Fruit fly (Drosophila melanogaster) whole organism, prepupa: Measurements from ENCODE around the gene Rbp9.

Experiments used
- Blimp-1 ChIP-seq: fragments of 200-800 bp; sonication (Bioruptor generic); optimal IDR thresholded peaks from 3 replicates; lab custom pipeline; 2017; ENCODE audit warnings: missing biosample characterization, missing genetic modification characterization, mild to moderate bottlenecking, moderate library complexity, missing genetic modification reagents
- CG10669 ChIP-seq: fragments of 200-800 bp; sonication (Bioruptor generic); optimal IDR thresholded peaks from 3 replicates; lab custom pipeline; 2018; ENCODE audit warnings: missing biosample characterization, mild to moderate bottlenecking, missing genetic modification characterization, moderate library complexity
- CG11294 ChIP-seq: fragments of 200-800 bp; sonication (Bioruptor generic); IDR thresholded peaks from 2 replicates; pipeline ENCODE4 v1.3.6; 2022; ENCODE audit warnings: missing biosample characterization, missing genetic modification characterization
- CG11762 ChIP-seq: fragments of 200-800 bp; sonication (Bioruptor generic); optimal IDR thresholded peaks from 3 replicates; lab custom pipeline; 2016; ENCODE audit warnings: missing biosample characterization, missing genetic modification characterization; ENCODE audit not compliant: insufficient read depth
- CG11902 ChIP-seq: fragments of 200-800 bp; sonication (Bioruptor generic); optimal IDR thresholded peaks from 3 replicates; lab custom pipeline; 2016; ENCODE audit warnings: missing biosample characterization, missing genetic modification characterization
- CG15336 ChIP-seq: fragments of 200-800 bp; sonication (Bioruptor generic); IDR thresholded peaks from 2 replicates; pipeline ENCODE4 v1.3.6; 2022; ENCODE audit warnings: missing biosample characterization, missing genetic modification characterization
- CG3032 ChIP-seq: fragments of 200-800 bp; optimal IDR thresholded peaks from 2 replicates; lab custom pipeline; 2019; ENCODE audit warnings: missing biosample characterization, mild to moderate bottlenecking, missing genetic modification characterization, moderate library complexity
- CG31627 ChIP-seq: fragments of 200-800 bp; sonication (Bioruptor generic); optimal IDR thresholded peaks from 3 replicates; lab custom pipeline; 2016; ENCODE audit warnings: missing biosample characterization, missing genetic modification characterization
- CG34406 ChIP-seq: fragments of 200-800 bp; sonication (Bioruptor generic); optimal IDR thresholded peaks from 3 replicates; lab custom pipeline; 2016; ENCODE audit warnings: missing biosample characterization, missing genetic modification characterization
- CG4318 ChIP-seq: fragments of 200-800 bp; sonication (Bioruptor generic); optimal IDR thresholded peaks from 3 replicates; lab custom pipeline; 2017; ENCODE audit warnings: missing biosample characterization, mild to moderate bottlenecking, missing genetic modification characterization
- CG6163 ChIP-seq: fragments of 200-800 bp; sonication (Bioruptor generic); IDR thresholded peaks from 3 replicates; pipeline ENCODE4 v1.3.6; 2022; ENCODE audit warnings: missing biosample characterization, missing genetic modification characterization
- CG6276 ChIP-seq: fragments of 200-800 bp; sonication (Bioruptor generic); optimal IDR thresholded peaks from 2 replicates; lab custom pipeline; 2017; ENCODE audit warnings: missing biosample characterization, mild to moderate bottlenecking, missing genetic modification characterization
- CG6792 ChIP-seq: fragments of 200-800 bp; sonication (Bioruptor generic); optimal IDR thresholded peaks from 3 replicates; lab custom pipeline; 2016; ENCODE audit warnings: missing biosample characterization, missing genetic modification characterization
- CG6808 ChIP-seq: fragments of 200-800 bp; sonication (Bioruptor generic); optimal IDR thresholded peaks from 3 replicates; lab custom pipeline; 2017; ENCODE audit warnings: missing biosample characterization, missing genetic modification characterization, mild to moderate bottlenecking, moderate library complexity, missing genetic modification reagents
- CG6854 ChIP-seq: fragments of 200-800 bp; sonication (Bioruptor generic); optimal IDR thresholded peaks from 2 replicates; lab custom pipeline; 2017; ENCODE audit warnings: missing biosample characterization, mild to moderate bottlenecking, missing genetic modification characterization
- CG7368 ChIP-seq: fragments of 200-800 bp; sonication (Bioruptor generic); optimal IDR thresholded peaks from 3 replicates; lab custom pipeline; 2016; ENCODE audit warnings: missing biosample characterization, missing genetic modification characterization
- CG9139 ChIP-seq: fragments of 200-800 bp; sonication (Bioruptor generic); optimal IDR thresholded peaks from 3 replicates; lab custom pipeline; 2017; ENCODE audit warnings: missing biosample characterization, mild to moderate bottlenecking, missing genetic modification characterization
- Ets21C ChIP-seq: fragments of 200-800 bp; sonication (Bioruptor generic); optimal IDR thresholded peaks from 3 replicates; lab custom pipeline; 2016; ENCODE audit warnings: missing biosample characterization, missing genetic modification characterization
- Gug ChIP-seq: fragments of 200-800 bp; sonication (Bioruptor generic); IDR thresholded peaks from 2 replicates; pipeline ENCODE4 v1.3.6; 2022; ENCODE audit warnings: missing biosample characterization, missing genetic modification characterization
- Hr38 ChIP-seq: sonication (Bioruptor generic); optimal IDR thresholded peaks from 2 replicates; lab custom pipeline; 2016; ENCODE audit warnings: missing biosample characterization, missing genetic modification characterization
- Hr39 ChIP-seq: fragments of 200-800 bp; sonication (Bioruptor generic); optimal IDR thresholded peaks from 2 replicates; lab custom pipeline; 2016; ENCODE audit warnings: missing biosample characterization, missing genetic modification characterization
- Met ChIP-seq: fragments of 200-800 bp; sonication (Bioruptor generic); optimal IDR thresholded peaks from 3 replicates; lab custom pipeline; 2016; ENCODE audit warnings: missing biosample characterization, missing genetic modification characterization
- OdsH ChIP-seq: fragments of 200-800 bp; sonication (Bioruptor generic); optimal IDR thresholded peaks from 3 replicates; lab custom pipeline; 2016; ENCODE audit warnings: missing biosample characterization, missing genetic modification characterization
- Smox ChIP-seq: fragments of 200-800 bp; sonication (Bioruptor generic); optimal IDR thresholded peaks from 3 replicates; lab custom pipeline; 2016; ENCODE audit warnings: missing biosample characterization, missing genetic modification characterization
- Sox14 ChIP-seq: fragments of 200-800 bp; sonication (Bioruptor generic); optimal IDR thresholded peaks from 3 replicates; lab custom pipeline; 2016; ENCODE audit warnings: missing biosample characterization, missing genetic modification characterization
- Sox15 ChIP-seq: fragments of 200-800 bp; sonication (Bioruptor generic); optimal IDR thresholded peaks from 3 replicates; lab custom pipeline; 2016; ENCODE audit warnings: missing biosample characterization, missing genetic modification characterization
- acj6 ChIP-seq: fragments of 200-800 bp; sonication (Bioruptor generic); optimal IDR thresholded peaks from 3 replicates; lab custom pipeline; 2016; ENCODE audit warnings: missing biosample characterization, missing genetic modification characterization
- cyc ChIP-seq: fragments of 200-800 bp; sonication (Bioruptor generic); optimal IDR thresholded peaks from 3 replicates; lab custom pipeline; 2016; ENCODE audit warnings: missing biosample characterization, missing genetic modification characterization
- dac ChIP-seq: fragments of 200-800 bp; sonication (Bioruptor generic); optimal IDR thresholded peaks from 2 replicates; lab custom pipeline; 2017; ENCODE audit warnings: missing biosample characterization, mild to moderate bottlenecking, missing genetic modification characterization
- dsx ChIP-seq: fragments of 200-800 bp; optimal IDR thresholded peaks from 3 replicates; lab custom pipeline; 2019; ENCODE audit warnings: missing biosample characterization, mild to moderate bottlenecking, missing genetic modification characterization, moderate library complexity; ENCODE audit not compliant: poor library complexity, severe bottlenecking
- eg ChIP-seq: fragments of 200-800 bp; sonication (Bioruptor generic); IDR thresholded peaks from 3 replicates; pipeline ENCODE4 v1.3.6; 2022; ENCODE audit warnings: missing biosample characterization, missing genetic modification characterization
- esn ChIP-seq: fragments of 200-800 bp; sonication (Bioruptor generic); optimal IDR thresholded peaks from 2 replicates; lab custom pipeline; 2016; ENCODE audit warnings: missing biosample characterization, mild to moderate bottlenecking, missing genetic modification characterization, moderate library complexity
- fd59A ChIP-seq: fragments of 200-800 bp; sonication (Bioruptor generic); optimal IDR thresholded peaks from 2 replicates; lab custom pipeline; 2017; ENCODE audit warnings: missing biosample characterization, mild to moderate bottlenecking, missing genetic modification characterization, missing genetic modification reagents
- fd85E ChIP-seq: fragments of 200-800 bp; sonication (Bioruptor generic); optimal IDR thresholded peaks from 3 replicates; lab custom pipeline; 2016; ENCODE audit warnings: missing biosample characterization, missing genetic modification characterization
- fkh ChIP-seq: fragments of 200-800 bp; sonication (Bioruptor generic); optimal IDR thresholded peaks from 3 replicates; lab custom pipeline; 2017; ENCODE audit warnings: missing biosample characterization, mild to moderate bottlenecking, missing genetic modification characterization, moderate library complexity
- lz ChIP-seq: fragments of 200-800 bp; sonication (Bioruptor generic); optimal IDR thresholded peaks from 3 replicates; lab custom pipeline; 2016; ENCODE audit warnings: missing biosample characterization, missing genetic modification characterization
- pdm3 ChIP-seq: fragments of 200-800 bp; sonication (Bioruptor generic); optimal IDR thresholded peaks from 3 replicates; lab custom pipeline; 2016; ENCODE audit warnings: missing biosample characterization, missing genetic modification characterization
- spab ChIP-seq: fragments of 200-800 bp; sonication (Bioruptor generic); optimal IDR thresholded peaks from 2 replicates; lab custom pipeline; 2017; ENCODE audit warnings: missing biosample characterization, mild to moderate bottlenecking, missing genetic modification characterization, missing genetic modification reagents
- ss ChIP-seq, 2 experiments: fragments of 200-800 bp; sonication (Bioruptor generic); optimal IDR thresholded peaks; 2 replicates in 1 of 2; 3 replicates in 1 of 2; lab custom pipeline; 2017 to 2018; ENCODE audit warnings: mild to moderate bottlenecking in 2 of 2, missing biosample characterization in 2 of 2, missing genetic modification characterization in 2 of 2, moderate library complexity in 1 of 2
- svp ChIP-seq: fragments of 200-800 bp; sonication (Bioruptor generic); peaks from one replicate; lab custom pipeline; 2016; ENCODE audit warnings: missing biosample characterization, missing genetic modification characterization

Gene Rbp9

DNA sequence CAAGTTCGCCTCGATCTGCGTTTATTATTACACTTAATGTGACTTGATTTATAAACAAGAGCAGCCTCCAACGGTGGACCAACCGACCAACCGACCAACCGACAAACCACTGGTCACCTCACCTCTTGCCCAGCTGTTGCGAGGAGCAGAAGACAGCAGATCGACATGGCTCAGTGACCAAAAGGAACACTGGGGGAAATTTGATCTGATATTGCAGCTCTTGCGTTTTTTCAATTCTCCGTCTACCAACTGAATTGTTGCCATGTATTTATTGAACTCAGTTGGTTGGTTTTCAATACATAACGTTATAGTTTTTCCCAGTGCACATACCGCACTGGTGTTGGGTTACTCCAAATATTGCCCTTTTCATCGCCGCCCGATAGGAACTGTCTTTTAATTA lies 50.0 kb downstream of the Rbp9 start (continued):
- TF ChIP-seq Blimp-1 (GFP tag; lab: Kevin White, UChicago) (no peak), fkh (no peak), spab (GFP tag; lab: Kevin White, UChicago) (peak; percentile 17), CG9139 (peak; percentile 25), CG10669 (GFP tag; lab: Kevin White, UChicago) (peak; percentile 22), CG6808 (peak; percentile 60), fd59A (GFP tag; lab: Kevin White, UChicago) (peak; percentile 37), ss (GFP tag; optimal IDR thresholded peaks at IDR 0.05; lab: Kevin White, UChicago) (peak; percentile 27 to 38), dsx (GFP tag; lab: Kevin White, UChicago) (peak; percentile 41), CG3032 (tag; lab: Kevin White, UChicago) (peak; percentile 22), CG6854 (GFP tag; lab: Kevin White, UChicago) (peak; percentile 22), CG31627 (GFP tag; lab: Kevin White, UChicago) (peak; percentile 47)

DNA sequence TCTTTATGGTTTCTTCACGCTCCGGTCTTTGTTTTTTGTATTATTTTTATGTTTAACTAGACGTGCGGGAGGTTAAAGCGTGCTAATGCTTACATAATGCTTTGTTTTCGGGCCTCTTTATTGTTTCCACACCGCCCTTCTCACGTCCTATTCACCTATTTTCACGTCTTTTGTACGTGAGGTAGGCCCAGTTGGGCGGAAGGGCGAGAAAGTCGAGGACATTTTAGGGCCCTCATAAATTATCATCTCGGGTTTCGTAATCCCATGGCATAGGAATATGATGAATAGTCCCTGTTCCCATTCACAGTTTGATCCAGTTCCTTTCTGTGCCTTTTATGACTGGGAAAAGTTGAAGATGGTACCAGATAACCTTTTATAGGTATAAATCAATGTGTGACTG lies 50.9 kb downstream of the Rbp9 start:
- TF ChIP-seq Hr38 (GFP tag; lab: Kevin White, UChicago) = no peak
- TF ChIP-seq acj6 = no peak
- TF ChIP-seq eg (GFP tag; lab: Robert Waterston, UW) = no peak
- TF ChIP-seq pdm3 (GFP tag; lab: Kevin White, UChicago) = no peak
- TF ChIP-seq Sox15 (GFP tag; lab: Kevin White, UChicago) = no peak
- no peak for TF ChIP-seq ss (GFP tag; optimal IDR thresholded peaks at IDR 0.05; lab: Kevin White, UChicago)
- no peak for TF ChIP-seq fd59A (GFP tag; lab: Kevin White, UChicago)
- no peak for TF ChIP-seq Ets21C (GFP tag; lab: Kevin White, UChicago)
- no peak for TF ChIP-seq CG6792 (GFP tag; lab: Kevin White, UChicago)
- no peak for TF ChIP-seq dac

DNA sequence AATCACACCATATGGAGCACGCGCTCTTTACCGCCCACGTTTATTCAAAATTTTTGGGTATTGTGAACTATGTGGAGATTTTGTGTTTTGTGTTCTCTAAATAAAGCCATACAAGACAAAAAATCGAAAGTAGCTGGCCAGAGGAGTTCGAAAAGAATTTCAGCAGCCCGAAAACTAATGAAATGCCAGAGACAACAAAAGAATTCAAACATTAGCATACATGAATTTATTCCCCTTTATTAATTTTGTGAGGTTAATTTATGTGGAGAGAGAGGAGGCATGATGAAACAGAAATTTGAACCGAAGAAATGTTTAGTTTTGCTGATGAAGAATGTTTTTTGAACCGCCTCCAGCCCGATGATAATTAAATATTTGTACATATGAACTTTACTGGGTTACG lies 51.6 kb downstream of the Rbp9 start:
- TF ChIP-seq eg (GFP tag; lab: Robert Waterston, UW) (no peak), CG7368 (GFP tag; lab: Kevin White, UChicago) (no peak), svp (GFP tag; lab: Kevin White, UChicago) (no peak), Ets21C (GFP tag; lab: Kevin White, UChicago) (no peak), cyc (GFP tag; lab: Kevin White, UChicago) (no peak), CG15336 (GFP tag; lab: Robert Waterston, UW) (no peak), CG31627 (GFP tag; lab: Kevin White, UChicago) (no peak), Met (GFP tag; lab: Kevin White, UChicago) (no peak)

DNA sequence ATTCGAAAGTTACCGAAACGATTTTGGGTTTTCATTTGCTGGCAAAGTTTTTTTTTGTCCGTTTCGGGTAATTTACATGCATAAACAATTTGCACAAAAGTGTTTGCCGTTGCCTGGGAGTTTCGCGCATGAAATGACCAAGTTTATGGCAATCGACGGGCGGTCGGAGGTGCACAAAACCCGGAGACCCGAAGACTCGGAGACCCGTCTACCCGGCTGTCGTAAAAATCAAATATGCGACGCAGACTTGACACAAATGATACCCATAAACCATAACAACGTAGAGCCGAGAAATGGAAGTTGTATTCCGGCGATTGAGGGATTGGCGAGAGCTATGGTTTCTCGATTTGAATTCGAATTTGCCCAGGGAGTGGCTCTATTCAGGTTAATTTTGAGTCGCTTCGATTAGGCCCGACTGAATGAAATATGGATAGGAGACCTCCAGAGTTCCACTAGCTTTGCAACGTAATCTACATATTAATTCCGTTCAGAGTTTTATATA lies 52.4 kb downstream of the Rbp9 start:
- TF ChIP-seq Sox14 (GFP tag; lab: Kevin White, UChicago) (no peak), CG6276 (no peak), lz (GFP tag; lab: Kevin White, UChicago) (no peak)

DNA sequence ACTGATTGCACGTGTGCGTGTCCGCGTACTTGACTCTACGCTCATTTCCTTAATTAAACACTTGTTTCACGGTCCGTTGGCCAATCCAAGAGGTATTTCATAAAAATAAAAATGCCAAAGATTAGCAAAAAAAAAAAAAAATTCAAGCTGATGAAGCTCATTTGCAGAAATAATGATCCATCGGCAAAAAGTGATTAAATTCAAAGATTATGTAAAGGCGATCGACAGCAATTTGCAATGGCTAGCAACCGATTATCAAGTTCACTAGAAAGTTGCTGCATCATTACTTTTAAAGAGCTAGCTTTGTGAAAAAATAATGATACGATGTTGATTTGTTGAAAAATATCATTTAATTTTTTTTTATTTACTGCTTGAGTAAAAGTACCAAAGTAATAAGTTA lies 54.9 kb downstream of the Rbp9 start:
- TF ChIP-seq Hr39 (GFP tag; lab: Kevin White, UChicago) (no peak), fd59A (GFP tag; lab: Kevin White, UChicago) (no peak), fd85E (GFP tag; lab: Kevin White, UChicago) (no peak), lz (GFP tag; lab: Kevin White, UChicago) (no peak), Gug (GFP tag; lab: Robert Waterston, UW) (no peak), Hr38 (GFP tag; lab: Kevin White, UChicago) (no peak), CG31627 (GFP tag; lab: Kevin White, UChicago) (no peak), Sox14 (GFP tag; lab: Kevin White, UChicago) (no peak), esn (GFP tag; lab: Kevin White, UChicago) (no peak), Smox (GFP tag; lab: Kevin White, UChicago) (no peak), CG6163 (no peak), OdsH (GFP tag; lab: Kevin White, UChicago) (no peak), CG11762 (GFP tag; lab: Kevin White, UChicago) (no peak), CG11902 (GFP tag; lab: Kevin White, UChicago) (no peak), CG11294 (GFP tag; lab: Robert Waterston, UW) (no peak), CG34406 (GFP tag; lab: Kevin White, UChicago) (no peak), CG4318 (GFP tag; lab: Kevin White, UChicago) (no peak), CG6808 (no peak), CG6792 (GFP tag; lab: Kevin White, UChicago) (no peak)
